Comparison of ENCODE assay signal across 4 worm cellular contexts in genomic region chrIII:9667591-9668265, ce11.
A peak's percentile ranks its signal among the peaks of the same experiment; 100 is the strongest.
TF ChIP-seq lines count a peak whose summit lies in the region.

C07A9.9 (minus strand) TSS chrIII:9667641.

TF ChIP-seq in whole organism, L2 larva, 48 proteins besides CTCF, POLR2A, EP300 and RAD21 (continued from another document):
- no peak for TF ChIP-seq mbf-1 (tag; optimal IDR thresholded peaks at IDR 0.05; lab: Kevin White, UChicago)
- no peak for TF ChIP-seq elt-1 (tag; optimal IDR thresholded peaks at IDR 0.05; lab: Kevin White, UChicago)
- TF ChIP-seq dmd-4 (tag; optimal IDR thresholded peaks at IDR 0.05; lab: Kevin White, UChicago): no peak
- TF ChIP-seq snpc-4 (tag; optimal IDR thresholded peaks at IDR 0.05; lab: Kevin White, UChicago): peak; percentile 52
- no peak for TF ChIP-seq ztf-11 (tag; optimal IDR thresholded peaks at IDR 0.05; lab: Kevin White, UChicago)
- no peak for TF ChIP-seq lin-39 (tag; optimal IDR thresholded peaks at IDR 0.05; lab: Kevin White, UChicago)
- peak; percentile 33 to 55 for TF ChIP-seq mdl-1 (tag; optimal IDR thresholded peaks at IDR 0.05; lab: Kevin White, UChicago)
- TF ChIP-seq zag-1 (tag; optimal IDR thresholded peaks at IDR 0.05; lab: Kevin White, UChicago): peak; percentile 88
- TF ChIP-seq crh-2 (tag; optimal IDR thresholded peaks at IDR 0.05; lab: Kevin White, UChicago): peak; percentile 51
- TF ChIP-seq blmp-1 (tag; optimal IDR thresholded peaks at IDR 0.05; lab: Kevin White, UChicago; ENCODE audit: insufficient read depth): peak; percentile 68
- TF ChIP-seq ztf-1 (GFP tag; conservative IDR thresholded peaks at IDR 0.05; lab: Robert Waterston, UW): no peak
- TF ChIP-seq aly-2 (tag; optimal IDR thresholded peaks at IDR 0.05; lab: Kevin White, UChicago): no peak
- peak; percentile 54 for TF ChIP-seq ceh-16 (tag; optimal IDR thresholded peaks at IDR 0.05; lab: Kevin White, UChicago)
- peak; percentile 69 for TF ChIP-seq C34F6.9 (tag; optimal IDR thresholded peaks at IDR 0.05; lab: Kevin White, UChicago)
- peak; percentile 9 for TF ChIP-seq ZK546.5 (tag; optimal IDR thresholded peaks at IDR 0.05; lab: Kevin White, UChicago)
- peak; percentile 51 for TF ChIP-seq sma-3 (GFP tag; optimal IDR thresholded peaks at IDR 0.05; lab: Kevin White, UChicago)
- TF ChIP-seq ceh-82 (tag; optimal IDR thresholded peaks at IDR 0.05; lab: Kevin White, UChicago): no peak
- TF ChIP-seq nhr-237 (tag; optimal IDR thresholded peaks at IDR 0.05; lab: Kevin White, UChicago): peak; percentile 10
- TF ChIP-seq lin-11 (tag; optimal IDR thresholded peaks at IDR 0.05; lab: Kevin White, UChicago): peak; percentile 43
- peak; percentile 41 for TF ChIP-seq gmeb-1 (tag; optimal IDR thresholded peaks at IDR 0.05; lab: Kevin White, UChicago)
- TF ChIP-seq nhr-6 (tag; optimal IDR thresholded peaks at IDR 0.05; lab: Kevin White, UChicago): no peak

TF ChIP-seq in whole organism, L4 larva, 104 proteins besides CTCF, POLR2A, EP300 and RAD21 (continued from another document and continues in another):
- peak; percentile 1 for TF ChIP-seq zag-1 (tag; optimal IDR thresholded peaks at IDR 0.05; lab: Kevin White, UChicago)
- TF ChIP-seq gei-8 (GFP tag; optimal IDR thresholded peaks at IDR 0.05; lab: Kevin White, UChicago): no peak
- no peak; the same call in 1 of the 2 replicates for TF ChIP-seq T26A8.4 (GFP tag; IDR thresholded peaks at IDR 0.05; lab: Robert Waterston, UW)
- no peak for TF ChIP-seq ces-1 (GFP tag; optimal IDR thresholded peaks at IDR 0.05; lab: Kevin White, UChicago)
- TF ChIP-seq ceh-32 (tag; optimal IDR thresholded peaks at IDR 0.05; lab: Kevin White, UChicago; ENCODE audit: poor library complexity): peak; percentile 15
- no peak for TF ChIP-seq daf-12 (tag; optimal IDR thresholded peaks at IDR 0.05; lab: Kevin White, UChicago)
- peak; percentile 83 for TF ChIP-seq dmd-6 (GFP tag; IDR thresholded peaks at IDR 0.05; lab: Robert Waterston, UW)
- TF ChIP-seq madf-9 (GFP tag; conservative IDR thresholded peaks at IDR 0.05; lab: Robert Waterston, UW): no peak
- TF ChIP-seq ceh-20 (GFP tag; IDR thresholded peaks at IDR 0.05; lab: Robert Waterston, UW): peak; percentile 83
- peak; percentile 69 to 83 for TF ChIP-seq mdl-1 (tag; optimal IDR thresholded peaks at IDR 0.05; lab: Kevin White, UChicago)
- TF ChIP-seq madf-5 (GFP tag; IDR thresholded peaks at IDR 0.05; lab: Robert Waterston, UW): no peak
- no peak for TF ChIP-seq spr-3 (GFP tag; optimal IDR thresholded peaks at IDR 0.05; lab: Kevin White, UChicago)
- TF ChIP-seq hif-1 (tag; optimal IDR thresholded peaks at IDR 0.05; lab: Kevin White, UChicago): peak in 1 of 2 experiments; percentile 73
- no peak for TF ChIP-seq Y48G9A.11 (GFP tag; IDR thresholded peaks at IDR 0.05; lab: Robert Waterston, UW)
- TF ChIP-seq ama-1 (optimal IDR thresholded peaks at IDR 0.05; lab: Kevin White, UChicago): no peak
- TF ChIP-seq php-3 (GFP tag; IDR thresholded peaks at IDR 0.05; lab: Robert Waterston, UW): peak; percentile 56; the same call in 1 of the 2 replicates
- peak; percentile 54 for TF ChIP-seq nhr-25 (tag; optimal IDR thresholded peaks at IDR 0.05; lab: Kevin White, UChicago; ENCODE audit: borderline replicate concordance, insufficient read depth)
- TF ChIP-seq zip-2 (tag; optimal IDR thresholded peaks at IDR 0.05; lab: Kevin White, UChicago): no peak
- peak; percentile 79 for TF ChIP-seq rbr-2 (tag; optimal IDR thresholded peaks at IDR 0.05; lab: Kevin White, UChicago)
- TF ChIP-seq F44E2.7 (GFP tag; IDR thresholded peaks at IDR 0.05; lab: Robert Waterston, UW): no peak
- TF ChIP-seq pha-4 (GFP tag; IDR thresholded peaks at IDR 0.05; lab: Robert Waterston, UW): peak; percentile 60; the same call in 1 of the 2 replicates
- TF ChIP-seq pha-4 (tag; optimal IDR thresholded peaks at IDR 0.05; lab: Kevin White, UChicago): no peak
- TF ChIP-seq dpl-1 (GFP tag; optimal IDR thresholded peaks at IDR 0.05; lab: Kevin White, UChicago): peak; percentile 36
- TF ChIP-seq Y75B8A.6 (GFP tag; IDR thresholded peaks at IDR 0.05; lab: Robert Waterston, UW): no peak
- TF ChIP-seq nhr-102 (tag; optimal IDR thresholded peaks at IDR 0.05; lab: Kevin White, UChicago): peak; percentile 52
- TF ChIP-seq aly-2 (tag; optimal IDR thresholded peaks at IDR 0.05; lab: Kevin White, UChicago): no peak
- TF ChIP-seq lin-15B (tag; optimal IDR thresholded peaks at IDR 0.05; lab: Kevin White, UChicago): no peak
- no peak for TF ChIP-seq ceh-62 (tag; optimal IDR thresholded peaks at IDR 0.05; lab: Kevin White, UChicago)
- peak; percentile 11 for TF ChIP-seq lin-13 (GFP tag; optimal IDR thresholded peaks at IDR 0.05; lab: Kevin White, UChicago)
- TF ChIP-seq zip-11 (GFP tag; IDR thresholded peaks at IDR 0.05; lab: Robert Waterston, UW): no peak
- peak; percentile 55 for TF ChIP-seq mes-2 (tag; optimal IDR thresholded peaks at IDR 0.05; lab: Kevin White, UChicago; ENCODE audit: poor library complexity, severe bottlenecking)
- peak; percentile 89 for TF ChIP-seq set-16 (GFP tag; IDR thresholded peaks at IDR 0.05; lab: Robert Waterston, UW)
- no peak for TF ChIP-seq lim-7 (GFP tag; IDR thresholded peaks at IDR 0.05; lab: Robert Waterston, UW)
- peak; percentile 55 for TF ChIP-seq cey-2 (tag; optimal IDR thresholded peaks at IDR 0.05; lab: Kevin White, UChicago; ENCODE audit: borderline replicate concordance, insufficient read depth)
- no peak for TF ChIP-seq R02D3.7 (tag; optimal IDR thresholded peaks at IDR 0.05; lab: Kevin White, UChicago)
- no peak for TF ChIP-seq lin-39 (tag; optimal IDR thresholded peaks at IDR 0.05; lab: Kevin White, UChicago)
- TF ChIP-seq snpc-4 (tag; optimal IDR thresholded peaks at IDR 0.05; lab: Kevin White, UChicago): no peak
- TF ChIP-seq tag-97 (GFP tag; IDR thresholded peaks at IDR 0.05; lab: Robert Waterston, UW): no peak

TF ChIP-seq in whole organism, late embryonic, 69 proteins besides CTCF, POLR2A, EP300 and RAD21 (continued from another document):
- TF ChIP-seq ref-2 (tag; optimal IDR thresholded peaks at IDR 0.05; lab: Kevin White, UChicago) (peak; percentile 70), sdc-2 (tag; optimal IDR thresholded peaks at IDR 0.05; lab: Kevin White, UChicago) (peak; percentile 12), nhr-232 (tag; optimal IDR thresholded peaks at IDR 0.05; lab: Kevin White, UChicago) (peak; percentile 24), ztf-16 (tag; optimal IDR thresholded peaks at IDR 0.05; lab: Kevin White, UChicago) (no peak), eyg-1 (tag; optimal IDR thresholded peaks at IDR 0.05; lab: Kevin White, UChicago) (peak; percentile 37), F13H6.1 (tag; optimal IDR thresholded peaks at IDR 0.05; lab: Kevin White, UChicago) (peak; percentile 43), che-1 (tag; optimal IDR thresholded peaks at IDR 0.05; lab: Kevin White, UChicago) (no peak), odd-2 (tag; optimal IDR thresholded peaks at IDR 0.05; lab: Kevin White, UChicago) (no peak), ceh-2 (tag; optimal IDR thresholded peaks at IDR 0.05; lab: Kevin White, UChicago) (peak; percentile 15), pqm-1 (tag; optimal IDR thresholded peaks at IDR 0.05; lab: Kevin White, UChicago) (peak; percentile 83), K09A11.1 (tag; optimal IDR thresholded peaks at IDR 0.05; lab: Kevin White, UChicago; ENCODE audit: insufficient read depth) (no peak), pha-2 (tag; optimal IDR thresholded peaks at IDR 0.05; lab: Kevin White, UChicago) (no peak), unc-42 (tag; optimal IDR thresholded peaks at IDR 0.05; lab: Kevin White, UChicago) (peak; percentile 52), ets-4 (tag; optimal IDR thresholded peaks at IDR 0.05; lab: Kevin White, UChicago) (peak; percentile 38)

TF ChIP-seq in whole organism, mixed stage, embryonic, 35 proteins besides CTCF, POLR2A, EP300 and RAD21 (continued from another document):
- TF ChIP-seq ceh-43 (GFP tag; optimal IDR thresholded peaks at IDR 0.05; lab: Kevin White, UChicago): no peak
- TF ChIP-seq zip-8 (tag; optimal IDR thresholded peaks at IDR 0.05; lab: Kevin White, UChicago): no peak
- TF ChIP-seq ztf-11 (tag; optimal IDR thresholded peaks at IDR 0.05; lab: Kevin White, UChicago): no peak
- no peak for TF ChIP-seq cnd-1 (tag; optimal IDR thresholded peaks at IDR 0.05; lab: Kevin White, UChicago)
- TF ChIP-seq unc-39 (tag; optimal IDR thresholded peaks at IDR 0.05; lab: Kevin White, UChicago): no peak
